Fruit fly (Drosophila melanogaster) whole organism, embryonic: Measurements from ENCODE around the gene Ku80.

Experiments used
- Adf1 ChIP-seq: fragments of 200-800 bp; sonication (Bioruptor generic); IDR thresholded peaks from 2 replicates; pipeline ENCODE4 v1.3.6; 2022; ENCODE audit warnings: missing biosample characterization, missing genetic modification characterization
- Bgb ChIP-seq: fragments of 200-800 bp; sonication (Bioruptor generic); IDR thresholded peaks from 2 replicates; pipeline ENCODE4 v1.3.6; 2022; ENCODE audit warnings: missing biosample characterization, missing genetic modification characterization; ENCODE audit not compliant: partially characterized antibody
- CG10979 ChIP-seq: fragments of 200-800 bp; sonication (Bioruptor generic); optimal IDR thresholded peaks from 2 replicates; lab custom pipeline; 2018; ENCODE audit warnings: missing biosample characterization, mild to moderate bottlenecking, missing genetic modification characterization, moderate library complexity
- CG11093 ChIP-seq: fragments of 200-800 bp; sonication (Bioruptor generic); IDR thresholded peaks from 3 replicates; pipeline ENCODE4 v1.3.6; 2022; ENCODE audit warnings: missing biosample characterization, missing genetic modification characterization
- CG14965 ChIP-seq: fragments of 200-800 bp; sonication (Bioruptor generic); optimal IDR thresholded peaks from 2 replicates; lab custom pipeline; 2016; ENCODE audit warnings: missing biosample characterization, missing genetic modification characterization, borderline replicate concordance
- CG1647 ChIP-seq: fragments of 200-800 bp; sonication (Bioruptor generic); optimal IDR thresholded peaks from 3 replicates; lab custom pipeline; 2016; ENCODE audit warnings: missing biosample characterization, missing genetic modification characterization
- CG1792 ChIP-seq: fragments of 200-800 bp; sonication (Bioruptor generic); optimal IDR thresholded peaks from 2 replicates; lab custom pipeline; 2016; ENCODE audit warnings: missing biosample characterization, missing genetic modification characterization
- CG1832 ChIP-seq: fragments of 200-800 bp; sonication (Bioruptor generic); optimal IDR thresholded peaks from 2 replicates; lab custom pipeline; 2017; ENCODE audit warnings: missing biosample characterization, mild to moderate bottlenecking, missing genetic modification characterization, inconsistent platforms
- CG2120 ChIP-seq: fragments of 200-800 bp; sonication (Bioruptor generic); optimal IDR thresholded peaks from 3 replicates; lab custom pipeline; 2016; ENCODE audit warnings: missing biosample characterization, missing genetic modification characterization
- CG4424 ChIP-seq: fragments of 200-800 bp; sonication (Bioruptor generic); optimal IDR thresholded peaks from 3 replicates; lab custom pipeline; 2016; ENCODE audit warnings: missing biosample characterization, missing genetic modification characterization
- CG5953 ChIP-seq: fragments of 200-800 bp; sonication (Bioruptor generic); IDR thresholded peaks from 2 replicates; pipeline ENCODE4 v1.3.6; 2022; ENCODE audit warnings: missing biosample characterization, missing genetic modification characterization
- CG7963 ChIP-seq: fragments of 200-800 bp; sonication (Bioruptor generic); IDR thresholded peaks from 3 replicates; pipeline ENCODE4 v1.3.6; 2022; ENCODE audit warnings: missing biosample characterization, missing genetic modification characterization; ENCODE audit not compliant: partially characterized antibody
- CG8281 ChIP-seq: fragments of 200-800 bp; sonication (Bioruptor generic); optimal IDR thresholded peaks from 2 replicates; lab custom pipeline; 2018; ENCODE audit warnings: missing biosample characterization, mild to moderate bottlenecking, missing genetic modification characterization, moderate library complexity
- CG8359 ChIP-seq: fragments of 200-800 bp; sonication (Bioruptor generic); optimal IDR thresholded peaks from 2 replicates; lab custom pipeline; 2017; ENCODE audit warnings: missing biosample characterization, mild to moderate bottlenecking, missing genetic modification characterization, borderline replicate concordance
- CG8944 ChIP-seq: fragments of 200-800 bp; sonication (Bioruptor generic); optimal IDR thresholded peaks from 3 replicates; lab custom pipeline; 2016; ENCODE audit warnings: missing biosample characterization, missing genetic modification characterization
- CG9727 ChIP-seq: fragments of 200-800 bp; sonication (Bioruptor generic); optimal IDR thresholded peaks from 3 replicates; lab custom pipeline; 2017; ENCODE audit warnings: missing biosample characterization, mild to moderate bottlenecking, missing genetic modification characterization
- CG9817 ChIP-seq: fragments of 200-800 bp; sonication (Bioruptor generic); optimal IDR thresholded peaks from 2 replicates; lab custom pipeline; 2018; ENCODE audit warnings: missing biosample characterization, mild to moderate bottlenecking, missing genetic modification characterization, moderate library complexity
- CoRest ChIP-seq: fragments of 200-800 bp; sonication (Bioruptor generic); optimal IDR thresholded peaks from 3 replicates; lab custom pipeline; 2018; ENCODE audit warnings: missing biosample characterization, mild to moderate bottlenecking, missing genetic modification characterization, moderate library complexity
- D19A ChIP-seq: fragments of 200-800 bp; optimal IDR thresholded peaks from 3 replicates; lab custom pipeline; 2019; ENCODE audit warnings: missing biosample characterization, mild to moderate bottlenecking, missing genetic modification characterization, moderate library complexity
- Dfd ChIP-seq, 2 experiments: fragments of >200 bp; optimal IDR thresholded peaks; 2 replicates each; lab custom pipeline; 2017; ENCODE audit warnings: missing biosample characterization in 2 of 2, missing genetic modification characterization in 2 of 2
- Dip2 ChIP-seq: fragments of 200-800 bp; sonication (Bioruptor generic); IDR thresholded peaks from 2 replicates; pipeline ENCODE4 v1.3.6; 2022; ENCODE audit warnings: missing biosample characterization, missing genetic modification characterization
- Hr78 ChIP-seq, 2 experiments: fragments of 200-800 bp in 1 of 2; fragments of >200 bp in 1 of 2; sonication (Bioruptor generic) in 1 of 2; optimal IDR thresholded peaks; 2 replicates each; lab custom pipeline; 2017 to 2019; ENCODE audit warnings: missing biosample characterization in 2 of 2, missing genetic modification characterization in 2 of 2, mild to moderate bottlenecking in 1 of 2, moderate library complexity in 1 of 2
- Kr ChIP-seq: fragments of 200-800 bp; sonication (Bioruptor generic); optimal IDR thresholded peaks from 2 replicates; lab custom pipeline; 2017; ENCODE audit warnings: missing biosample characterization, mild to moderate bottlenecking, missing genetic modification characterization
- MTF-1 ChIP-seq: fragments of 200-800 bp; sonication (Bioruptor generic); optimal IDR thresholded peaks from 2 replicates; lab custom pipeline; 2018; ENCODE audit warnings: missing biosample characterization, mild to moderate bottlenecking, missing genetic modification characterization, borderline replicate concordance
- Mad ChIP-seq: fragments of 200-800 bp; sonication (Bioruptor generic); optimal IDR thresholded peaks from 2 replicates; lab custom pipeline; 2016; ENCODE audit warnings: missing biosample characterization, missing genetic modification characterization
- Mes4 ChIP-seq: fragments of 200-800 bp; sonication (Bioruptor generic); optimal IDR thresholded peaks from 2 replicates; lab custom pipeline; 2016; ENCODE audit warnings: missing biosample characterization, missing genetic modification characterization
- Poxn ChIP-seq: fragments of 200-800 bp; sonication (Bioruptor generic); IDR thresholded peaks from 2 replicates; pipeline ENCODE4 v1.3.6; 2022; ENCODE audit warnings: missing biosample characterization, missing genetic modification characterization
- Ravus ChIP-seq: fragments of 200-800 bp; sonication (Bioruptor generic); IDR thresholded peaks from 2 replicates; pipeline ENCODE4 v1.3.6; 2022; ENCODE audit warnings: missing biosample characterization, missing genetic modification characterization
- Sox100B ChIP-seq: fragments of 200-800 bp; sonication (Bioruptor generic); optimal IDR thresholded peaks from 3 replicates; lab custom pipeline; 2018; ENCODE audit warnings: missing biosample characterization, mild to moderate bottlenecking, missing genetic modification characterization
- Sry-δ ChIP-seq: fragments of 200-800 bp; sonication (Bioruptor generic); optimal IDR thresholded peaks from 2 replicates; lab custom pipeline; 2016; ENCODE audit warnings: missing biosample characterization, missing genetic modification characterization
- dmrt11E ChIP-seq: fragments of 200-800 bp; sonication (Bioruptor generic); optimal IDR thresholded peaks from 3 replicates; lab custom pipeline; 2018; ENCODE audit warnings: missing biosample characterization, mild to moderate bottlenecking, missing genetic modification characterization, moderate library complexity
- dysf ChIP-seq: fragments of 200-800 bp; sonication (Bioruptor generic); IDR thresholded peaks from 3 replicates; pipeline ENCODE4 v1.3.6; 2022; ENCODE audit warnings: missing biosample characterization, missing genetic modification characterization
- ftz-f1 ChIP-seq: fragments of 200-800 bp; sonication (Bioruptor generic); optimal IDR thresholded peaks from 2 replicates; lab custom pipeline; 2016; ENCODE audit warnings: missing biosample characterization, missing genetic modification characterization
- gfzf ChIP-seq: fragments of 200-800 bp; sonication (Bioruptor generic); optimal IDR thresholded peaks from 2 replicates; lab custom pipeline; 2016; ENCODE audit warnings: missing biosample characterization, mild to moderate bottlenecking, missing genetic modification characterization, moderate library complexity
- gsb-n ChIP-seq: fragments of 200-800 bp; sonication (Bioruptor generic); optimal IDR thresholded peaks from 3 replicates; lab custom pipeline; 2018; ENCODE audit warnings: missing biosample characterization, mild to moderate bottlenecking, missing genetic modification characterization
- insv ChIP-seq, 2 experiments: fragments of 200-800 bp; sonication (Bioruptor generic); optimal IDR thresholded peaks; 3 replicates each; lab custom pipeline; 2016 to 2018; ENCODE audit warnings: missing biosample characterization in 2 of 2, missing genetic modification characterization in 2 of 2
- kni ChIP-seq: fragments of 200-800 bp; sonication (Bioruptor generic); optimal IDR thresholded peaks from 3 replicates; lab custom pipeline; 2017; ENCODE audit warnings: mild to moderate bottlenecking, missing biosample characterization, missing genetic modification reagents, missing genetic modification characterization
- p53 ChIP-seq: fragments of 200-800 bp; sonication (Bioruptor generic); optimal IDR thresholded peaks from 2 replicates; lab custom pipeline; 2016; ENCODE audit warnings: missing biosample characterization, missing genetic modification characterization
- pros ChIP-seq: fragments of 200-800 bp; sonication (Bioruptor generic); optimal IDR thresholded peaks from 3 replicates; lab custom pipeline; 2019; ENCODE audit warnings: missing biosample characterization, mild to moderate bottlenecking, missing genetic modification characterization, moderate library complexity
- shn ChIP-seq: fragments of 200-800 bp; sonication (Bioruptor generic); optimal IDR thresholded peaks from 3 replicates; lab custom pipeline; 2016; ENCODE audit warnings: missing biosample characterization, missing genetic modification characterization
- sim ChIP-seq: fragments of 200-800 bp; sonication (Bioruptor generic); IDR thresholded peaks from 2 replicates; pipeline ENCODE4 v1.3.6; 2022; ENCODE audit warnings: missing biosample characterization, missing genetic modification characterization
- slou ChIP-seq: fragments of 200-800 bp; sonication (Bioruptor generic); optimal IDR thresholded peaks from 3 replicates; lab custom pipeline; 2016; ENCODE audit warnings: missing biosample characterization, missing genetic modification characterization
- sqz ChIP-seq: fragments of 200-800 bp; sonication (Bioruptor generic); optimal IDR thresholded peaks from 3 replicates; lab custom pipeline; 2018; ENCODE audit warnings: missing biosample characterization, mild to moderate bottlenecking, missing genetic modification characterization
- twi ChIP-seq: fragments of 200-800 bp; optimal IDR thresholded peaks from 2 replicates; lab custom pipeline; 2019; ENCODE audit warnings: missing biosample characterization, mild to moderate bottlenecking, missing genetic modification characterization, moderate library complexity
- vfl ChIP-seq: fragments of 200-800 bp; sonication (Bioruptor generic); optimal IDR thresholded peaks from 2 replicates; lab custom pipeline; 2016; ENCODE audit warnings: missing biosample characterization, missing genetic modification characterization
- vvl ChIP-seq: fragments of 200-800 bp; sonication (Bioruptor generic); IDR thresholded peaks from 2 replicates; pipeline ENCODE4 v1.3.6; 2022; ENCODE audit warnings: missing biosample characterization, missing genetic modification characterization
- wek ChIP-seq: fragments of 200-800 bp; sonication (Bioruptor generic); optimal IDR thresholded peaks from 3 replicates; lab custom pipeline; 2018; ENCODE audit warnings: missing biosample characterization, mild to moderate bottlenecking, missing genetic modification characterization, moderate library complexity
- zfh2 ChIP-seq: fragments of 200-800 bp; sonication (Bioruptor generic); optimal IDR thresholded peaks from 2 replicates; lab custom pipeline; 2016; ENCODE audit warnings: missing biosample characterization, missing genetic modification characterization

The Ku80 gene

dm6 chr2L:15746600-15747393, 24.2 kb downstream of the Ku80 start (continued):
- peak; percentile 91 for TF ChIP-seq D19A (tag; lab: Kevin White, UChicago)
- peak; percentile 68 for TF ChIP-seq CG8359 (GFP tag; lab: Kevin White, UChicago)
- peak; percentile 71 for TF ChIP-seq slou
- peak; percentile 97 for TF ChIP-seq CG9727 (GFP tag; lab: Kevin White, UChicago)
- peak; percentile 18 for TF ChIP-seq Mes4 (GFP tag; lab: Kevin White, UChicago)
- TF ChIP-seq CG8944 (GFP tag; lab: Kevin White, UChicago) = peak; percentile 30
- TF ChIP-seq Hr78 (GFP tag; optimal IDR thresholded peaks at IDR 0.05; lab: Kevin White, UChicago) = peak in 1 of 2 experiments; percentile 71
- no peak for TF ChIP-seq ftz-f1 (GFP tag; lab: Kevin White, UChicago)
- no peak for TF ChIP-seq Bgb (GFP tag; lab: Robert Waterston, UW)
- TF ChIP-seq Dfd (GFP tag; optimal IDR thresholded peaks at IDR 0.05; lab: Kevin White, UChicago) = no peak
- TF ChIP-seq CG1792 (GFP tag; lab: Kevin White, UChicago) = no peak
- peak; percentile 97 for TF ChIP-seq Sox100B (GFP tag; lab: Kevin White, UChicago)
- TF ChIP-seq twi (tag; lab: Kevin White, UChicago) = peak; percentile 94
- TF ChIP-seq CG4424 (GFP tag; lab: Kevin White, UChicago) = peak; percentile 93
- TF ChIP-seq p53 = no peak
- no peak for TF ChIP-seq kni (GFP tag; lab: Kevin White, UChicago)
- TF ChIP-seq vfl (GFP tag; lab: Kevin White, UChicago) = peak; percentile 27
- TF ChIP-seq Kr (GFP tag; lab: Kevin White, UChicago) = peak; percentile 37
- TF ChIP-seq Sry-δ (GFP tag; lab: Kevin White, UChicago) = no peak
- peak; percentile 88 for TF ChIP-seq CG9817 (tag; lab: Kevin White, UChicago)
- TF ChIP-seq CG2120 (GFP tag; lab: Kevin White, UChicago) = peak; percentile 57
- peak; percentile 74 for TF ChIP-seq sqz (GFP tag; lab: Kevin White, UChicago)
- TF ChIP-seq dmrt11E = peak; percentile 97
- no peak for TF ChIP-seq wek (GFP tag; lab: Kevin White, UChicago)
- peak in 1 of 2 experiments; percentile 27 for TF ChIP-seq insv (GFP tag; optimal IDR thresholded peaks at IDR 0.05; lab: Kevin White, UChicago)
- peak; percentile 29 for TF ChIP-seq MTF-1
- TF ChIP-seq Ravus = peak; percentile 14; the same call in 1 of the 2 replicates
- TF ChIP-seq shn = no peak
- TF ChIP-seq CG7963 (GFP tag; lab: Robert Waterston, UW) = no peak
- no peak for TF ChIP-seq CG14965
- peak; percentile 90 for TF ChIP-seq dysf (GFP tag; lab: Robert Waterston, UW)
- peak; percentile 54 for TF ChIP-seq pros (GFP tag; lab: Kevin White, UChicago)
- peak; percentile 80 for TF ChIP-seq CG8281
- TF ChIP-seq CG1647 (GFP tag; lab: Kevin White, UChicago) = peak; percentile 17
- peak; percentile 65; the same call in 1 of the 3 replicates for TF ChIP-seq CG11093 (GFP tag; lab: Robert Waterston, UW)
- peak; percentile 83 for TF ChIP-seq vvl
- peak; percentile 42 for TF ChIP-seq Mad (GFP tag; lab: Kevin White, UChicago)
- TF ChIP-seq Poxn (GFP tag; lab: Robert Waterston, UW) = no peak
- TF ChIP-seq gsb-n = peak; percentile 93
- no peak for TF ChIP-seq gfzf (GFP tag; lab: Kevin White, UChicago)
- peak; percentile 51 for TF ChIP-seq Adf1 (GFP tag; lab: Robert Waterston, UW)
- TF ChIP-seq CG1832 (GFP tag; lab: Kevin White, UChicago) = peak; percentile 47
- TF ChIP-seq CoRest = peak; percentile 98
- TF ChIP-seq CG5953 = peak; percentile 43; the same call in 1 of the 2 replicates
- TF ChIP-seq Dip2 = no peak
- TF ChIP-seq CG10979 (tag; lab: Kevin White, UChicago) = peak; percentile 94
- TF ChIP-seq sim (GFP tag; lab: Robert Waterston, UW) = peak; percentile 32; the same call in 1 of the 2 replicates
- TF ChIP-seq zfh2 (GFP tag; lab: Kevin White, UChicago) = peak; percentile 37
